Worm (Caenorhabditis elegans): ENCODE results near the gene R04A9.3.

Gene R04A9.3

ce11 chrX:389566-389965 is 9.2 kb upstream of the R04A9.3 start:
- TF ChIP-seq gei-8 (GFP tag; optimal IDR thresholded peaks at IDR 0.05) (no peak), unc-62 (GFP tag; optimal IDR thresholded peaks at IDR 0.05 in 1 of 2) (peak in 1 of 2 experiments; percentile 92), unc-62 (tag; optimal IDR thresholded peaks at IDR 0.05) (no peak), D1046.2 (GFP tag; IDR thresholded peaks at IDR 0.05) (no peak), zfp-2 (tag; optimal IDR thresholded peaks at IDR 0.05) (no peak), F44E2.7 (GFP tag; IDR thresholded peaks at IDR 0.05) (no peak), madf-9 (GFP tag; conservative IDR thresholded peaks at IDR 0.05) (no peak)

ce11 chrX:388728-389127 is 8.3 kb upstream of the R04A9.3 start, which contains the start of gene ceh-93:
TSS of gene ceh-93 (minus strand) at chrX:388797.
- TF ChIP-seq sdz-12 (GFP tag; optimal IDR thresholded peaks at IDR 0.05) (no peak), daf-16 (GFP tag; optimal IDR thresholded peaks at IDR 0.05) (no peak), daf-16 (tag; optimal IDR thresholded peaks at IDR 0.05) (peak; percentile 59), nhr-28 (tag; optimal IDR thresholded peaks at IDR 0.05) (peak; percentile 17), egl-43 (GFP tag; IDR thresholded peaks at IDR 0.05) (no peak), hmg-1.1 (GFP tag; IDR thresholded peaks at IDR 0.05) (peak; percentile 55), lin-38 (GFP tag; IDR thresholded peaks at IDR 0.05) (peak; percentile 66), dpl-1 (GFP tag; optimal IDR thresholded peaks at IDR 0.05) (peak; percentile 0)

- TF ChIP-seq daf-8 (GFP tag; IDR thresholded peaks at IDR 0.05) = no peak
- TF ChIP-seq pha-4 (GFP tag; IDR thresholded peaks at IDR 0.05) = no peak
- TF ChIP-seq pha-4 (tag; optimal IDR thresholded peaks at IDR 0.05) = no peak
- no peak for TF ChIP-seq lir-3 (tag; optimal IDR thresholded peaks at IDR 0.05)
- TF ChIP-seq F49E8.2 (tag; optimal IDR thresholded peaks at IDR 0.05; ENCODE audit: borderline replicate concordance) = no peak
- peak; percentile 39 for TF ChIP-seq nhr-11 (tag; optimal IDR thresholded peaks at IDR 0.05)
- peak in 1 of 2 experiments; percentile 39 for TF ChIP-seq mdl-1 (tag; optimal IDR thresholded peaks at IDR 0.05)
- no peak for TF ChIP-seq zip-2 (tag; optimal IDR thresholded peaks at IDR 0.05)
- no peak for TF ChIP-seq ceh-28 (tag; optimal IDR thresholded peaks at IDR 0.05)
- TF ChIP-seq lsy-2 (tag; optimal IDR thresholded peaks at IDR 0.05) = peak in 1 of 2 experiments; percentile 82
- TF ChIP-seq dmd-6 (GFP tag; IDR thresholded peaks at IDR 0.05) = peak; percentile 40; the same call in 1 of the 2 replicates
- no peak for TF ChIP-seq unc-130 (GFP tag; optimal IDR thresholded peaks at IDR 0.05)
- no peak for TF ChIP-seq zip-11 (GFP tag; IDR thresholded peaks at IDR 0.05)
- no peak for TF ChIP-seq ces-1 (GFP tag; optimal IDR thresholded peaks at IDR 0.05)
- TF ChIP-seq nhr-237 (tag; optimal IDR thresholded peaks at IDR 0.05) = no peak
- no peak for TF ChIP-seq nhr-41 (GFP tag; IDR thresholded peaks at IDR 0.05)
- TF ChIP-seq F44E2.7 (GFP tag; IDR thresholded peaks at IDR 0.05) = no peak
- no peak for TF ChIP-seq php-3 (GFP tag; IDR thresholded peaks at IDR 0.05)
- peak; percentile 85 for TF ChIP-seq hlh-30 (tag; optimal IDR thresholded peaks at IDR 0.05; ENCODE audit: insufficient read depth)
- peak; percentile 9 for TF ChIP-seq F10B5.3 (tag; optimal IDR thresholded peaks at IDR 0.05)
- TF ChIP-seq mdt-29 (GFP tag; IDR thresholded peaks at IDR 0.05) = no peak
- TF ChIP-seq T26A8.4 (GFP tag; IDR thresholded peaks at IDR 0.05) = no peak
- TF ChIP-seq ZK337.2 (GFP tag; IDR thresholded peaks at IDR 0.05) = no peak
- no peak for TF ChIP-seq T20F7.1 (GFP tag; optimal IDR thresholded peaks at IDR 0.05)
- no peak for TF ChIP-seq madf-9 (GFP tag; conservative IDR thresholded peaks at IDR 0.05)
- TF ChIP-seq lin-1 (GFP tag; IDR thresholded peaks at IDR 0.05) = no peak
- TF ChIP-seq nhr-42 (GFP tag; IDR thresholded peaks at IDR 0.05) = no peak
- TF ChIP-seq unc-39 (tag; optimal IDR thresholded peaks at IDR 0.05) = no peak
- TF ChIP-seq jun-1 (tag; optimal IDR thresholded peaks at IDR 0.05) = peak; percentile 30
- TF ChIP-seq ceh-32 (tag; optimal IDR thresholded peaks at IDR 0.05; ENCODE audit: poor library complexity) = no peak
- TF ChIP-seq mep-1 (tag; optimal IDR thresholded peaks at IDR 0.05) = peak; percentile 79
- no peak for TF ChIP-seq dmd-8 (GFP tag; IDR thresholded peaks at IDR 0.05)
- TF ChIP-seq hif-1 (tag; optimal IDR thresholded peaks at IDR 0.05) = peak in 1 of 2 experiments; percentile 24
- TF ChIP-seq aly-2 (tag; optimal IDR thresholded peaks at IDR 0.05) = no peak
- TF ChIP-seq spr-1 (tag; optimal IDR thresholded peaks at IDR 0.05) = peak; percentile 26
- no peak for TF ChIP-seq zag-1 (tag; optimal IDR thresholded peaks at IDR 0.05)
- TF ChIP-seq hmg-1.1 (GFP tag; IDR thresholded peaks at IDR 0.05) = peak; percentile 63
- TF ChIP-seq daf-16 (GFP tag; optimal IDR thresholded peaks at IDR 0.05) = peak in 1 of 2 experiments; percentile 42
- peak; percentile 87 for TF ChIP-seq daf-16 (tag; optimal IDR thresholded peaks at IDR 0.05)
These were observed 2.3 kb upstream of the R04A9.3 start, which contains the start of gene ife-2 for ce11 chrX:382692-383091. TSS of gene ife-2 (minus strand) at chrX:382709.

Data from whole organism, L4 larva.